Fruit fly (Drosophila melanogaster) whole organism, wandering third instar larva: ENCODE results near the gene CG15772.
A peak's percentile ranks its signal among the peaks of the same experiment; 100 is the strongest.

Experiments used
- Abd-B ChIP-seq: fragments of >200 bp; optimal IDR thresholded peaks from 2 replicates; lab custom pipeline; 2017; ENCODE audit warnings: missing biosample characterization, missing genetic modification characterization
- CG32264 ChIP-seq: fragments of 200-800 bp; sonication (Bioruptor generic); optimal IDR thresholded peaks from 2 replicates; lab custom pipeline; 2016; ENCODE audit warnings: missing biosample characterization, missing genetic modification characterization
- CG9705 ChIP-seq: fragments of 200-800 bp; sonication (Bioruptor generic); optimal IDR thresholded peaks from 2 replicates; lab custom pipeline; 2018; ENCODE audit warnings: missing biosample characterization, mild to moderate bottlenecking, missing genetic modification characterization
- CrebA ChIP-seq: fragments of 200-800 bp; sonication (Bioruptor generic); optimal IDR thresholded peaks from 2 replicates; lab custom pipeline; 2016; ENCODE audit warnings: missing biosample characterization, mild to moderate bottlenecking, missing genetic modification characterization, borderline replicate concordance
- Dfd ChIP-seq: fragments of >200 bp; optimal IDR thresholded peaks from 2 replicates; lab custom pipeline; 2017; ENCODE audit warnings: missing biosample characterization, missing genetic modification characterization
- HLH106 ChIP-seq: fragments of 200-800 bp; optimal IDR thresholded peaks from 3 replicates; lab custom pipeline; 2019; ENCODE audit warnings: missing biosample characterization, mild to moderate bottlenecking, missing genetic modification characterization, moderate library complexity
- Hnf4 ChIP-seq: fragments of 200-800 bp; sonication (Bioruptor generic); optimal IDR thresholded peaks from 2 replicates; lab custom pipeline; 2016; ENCODE audit warnings: missing biosample characterization, mild to moderate bottlenecking, missing genetic modification characterization
- Hr78 ChIP-seq: fragments of >200 bp; optimal IDR thresholded peaks from 2 replicates; lab custom pipeline; 2017; ENCODE audit warnings: missing biosample characterization, missing genetic modification characterization
- Jra ChIP-seq: sonication (Bioruptor generic); optimal IDR thresholded peaks from 2 replicates; lab custom pipeline; 2016; ENCODE audit warnings: missing biosample characterization, missing genetic modification characterization
- Myc ChIP-seq: fragments of >200 bp; optimal IDR thresholded peaks from 2 replicates; lab custom pipeline; 2017
- N ChIP-seq: fragments of >200 bp; optimal IDR thresholded peaks from 2 replicates; lab custom pipeline; 2018; ENCODE audit warnings: missing biosample characterization, missing external identifiers, missing genetic modification characterization
- OdsH ChIP-seq: fragments of 200-800 bp; sonication (Bioruptor generic); optimal IDR thresholded peaks from 2 replicates; lab custom pipeline; 2016; ENCODE audit warnings: missing biosample characterization, mild to moderate bottlenecking, missing genetic modification characterization
- Rel ChIP-seq, 2 experiments: fragments of 200-800 bp; sonication (Bioruptor generic) in 1 of 2; optimal IDR thresholded peaks; 2 replicates in 1 of 2; 3 replicates in 1 of 2; lab custom pipeline; 2016 to 2019; ENCODE audit warnings: mild to moderate bottlenecking in 2 of 2, missing biosample characterization in 2 of 2, missing genetic modification characterization in 2 of 2, moderate library complexity in 1 of 2
- Sp1 ChIP-seq: fragments of 200-800 bp; sonication (Bioruptor generic); optimal IDR thresholded peaks from 3 replicates; lab custom pipeline; 2019; ENCODE audit warnings: missing biosample characterization, mild to moderate bottlenecking, missing genetic modification characterization, moderate library complexity
- Vsx2 ChIP-seq: fragments of 200-300, 225-300 bp; sonication (Bioruptor generic); optimal IDR thresholded peaks from 2 replicates; lab custom pipeline; 2018; ENCODE audit warnings: missing biosample characterization, missing genetic modification characterization; ENCODE audit not compliant: partially characterized antibody
- br ChIP-seq: fragments of 200-800 bp; sonication (Bioruptor generic); optimal IDR thresholded peaks from 2 replicates; lab custom pipeline; 2016; ENCODE audit warnings: missing biosample characterization, missing genetic modification characterization
- brk ChIP-seq: fragments of 200-800 bp; sonication (Bioruptor generic); optimal IDR thresholded peaks from 2 replicates; lab custom pipeline; 2016; ENCODE audit warnings: missing biosample characterization, mild to moderate bottlenecking, missing genetic modification characterization
- dmrt93B ChIP-seq: fragments of 200-800 bp; sonication (Bioruptor generic); optimal IDR thresholded peaks from 2 replicates; lab custom pipeline; 2018; ENCODE audit warnings: missing biosample characterization, mild to moderate bottlenecking, missing genetic modification characterization
- dsf ChIP-seq: sonication (Bioruptor generic); optimal IDR thresholded peaks from 2 replicates; lab custom pipeline; 2016; ENCODE audit warnings: missing biosample characterization, missing genetic modification characterization, borderline replicate concordance
- ey ChIP-seq: fragments of 200-800 bp; sonication (Bioruptor generic); optimal IDR thresholded peaks from 2 replicates; lab custom pipeline; 2016; ENCODE audit warnings: missing biosample characterization, missing genetic modification characterization
- foxo ChIP-seq, 2 experiments: fragments of 200-800 bp; sonication (Bioruptor generic); optimal IDR thresholded peaks; 2 replicates in 1 of 2; 3 replicates in 1 of 2; lab custom pipeline; 2016 to 2017; ENCODE audit warnings: missing biosample characterization in 2 of 2, missing genetic modification characterization in 2 of 2
- fru ChIP-seq: fragments of 200-800 bp; sonication (Bioruptor generic); optimal IDR thresholded peaks from 3 replicates; lab custom pipeline; 2016; ENCODE audit warnings: missing biosample characterization, mild to moderate bottlenecking, missing genetic modification characterization
- h ChIP-seq: fragments of 200-800 bp; sonication (Bioruptor generic); optimal IDR thresholded peaks from 3 replicates; lab custom pipeline; 2016; ENCODE audit warnings: missing biosample characterization, mild to moderate bottlenecking, missing genetic modification characterization
- jim ChIP-seq: fragments of 175-275, 200-325 bp; sonication (Bioruptor generic); optimal IDR thresholded peaks from 2 replicates; lab custom pipeline; 2016; ENCODE audit warnings: missing biosample characterization, mild to moderate bottlenecking, missing genetic modification characterization
- lola ChIP-seq: fragments of >200 bp; optimal IDR thresholded peaks from 2 replicates; lab custom pipeline; 2017; ENCODE audit warnings: missing biosample characterization, missing genetic modification characterization
- pan ChIP-seq: fragments of >200 bp; optimal IDR thresholded peaks from 2 replicates; lab custom pipeline; 2017
- psq ChIP-seq: fragments of 200-800 bp; sonication (Bioruptor generic); optimal IDR thresholded peaks from 3 replicates; lab custom pipeline; 2017; ENCODE audit warnings: missing biosample characterization, mild to moderate bottlenecking, missing genetic modification characterization, moderate library complexity
- rgr ChIP-seq: fragments of 200-800 bp; sonication (Bioruptor generic); optimal IDR thresholded peaks from 3 replicates; lab custom pipeline; 2016; ENCODE audit warnings: missing biosample characterization, mild to moderate bottlenecking, missing genetic modification characterization
- sage ChIP-seq: fragments of 200-800 bp; sonication (Bioruptor generic); optimal IDR thresholded peaks from 2 replicates; lab custom pipeline; 2016; ENCODE audit warnings: missing biosample characterization, mild to moderate bottlenecking, missing genetic modification characterization
- sv ChIP-seq: fragments of 200-800 bp; sonication (Bioruptor generic); optimal IDR thresholded peaks from 3 replicates; lab custom pipeline; 2016; ENCODE audit warnings: missing biosample characterization, missing genetic modification characterization
- usp ChIP-seq: fragments of >200 bp; optimal IDR thresholded peaks from 2 replicates; lab custom pipeline; 2017; ENCODE audit warnings: missing biosample characterization, missing genetic modification characterization

CG15772 gene

dm6 chrX:5717741-5718475 is 34.1 kb upstream of the CG15772 start, which contains the start of gene CG33080 (continued):
- TF ChIP-seq Rel (GFP tag; optimal IDR thresholded peaks at IDR 0.05; lab: Kevin White, UChicago) (no peak), Rel (tag; optimal IDR thresholded peaks at IDR 0.05; lab: Kevin White, UChicago) (no peak), fru (GFP tag; lab: Kevin White, UChicago) (peak; percentile 1)

dm6 chrX:5718476-5719012 is 33.5 kb upstream of the CG15772 start:
- TF ChIP-seq foxo (GFP tag; optimal IDR thresholded peaks at IDR 0.05; lab: Kevin White, UChicago) (peak in 1 of 2 experiments; percentile 83), Hnf4 (peak; percentile 55), CG32264 (GFP tag; lab: Kevin White, UChicago) (no peak), ey (peak; percentile 46), psq (GFP tag; lab: Kevin White, UChicago) (peak; percentile 55), Sp1 (GFP tag; lab: Kevin White, UChicago) (peak; percentile 81), jim (GFP tag; lab: Kevin White, UChicago) (no peak), sage (GFP tag; lab: Kevin White, UChicago) (peak; percentile 52), rgr (GFP tag; lab: Kevin White, UChicago) (peak; percentile 84), fru (GFP tag; lab: Kevin White, UChicago) (peak; percentile 67), N (no peak), Dfd (no peak), sv (GFP tag; lab: Kevin White, UChicago) (no peak), dmrt93B (GFP tag; lab: Kevin White, UChicago) (peak; percentile 42), HLH106 (tag; lab: Kevin White, UChicago) (peak; percentile 84), pan (no peak), CrebA (GFP tag; lab: Kevin White, UChicago) (no peak), br (GFP tag; lab: Kevin White, UChicago) (peak; percentile 39), h (GFP tag; lab: Kevin White, UChicago) (peak; percentile 70), Myc (lab: Kevin White, UChicago) (no peak), OdsH (GFP tag; lab: Kevin White, UChicago) (peak; percentile 72), lola (no peak), brk (peak; percentile 45), CG9705 (GFP tag; lab: Kevin White, UChicago) (peak; percentile 59), dsf (GFP tag; lab: Kevin White, UChicago) (no peak), Jra (GFP tag; lab: Kevin White, UChicago) (no peak), Rel (GFP tag; optimal IDR thresholded peaks at IDR 0.05; lab: Kevin White, UChicago) (no peak), Rel (tag; optimal IDR thresholded peaks at IDR 0.05; lab: Kevin White, UChicago) (peak; percentile 67), Vsx2 (GFP tag; lab: Kevin White, UChicago) (no peak), Abd-B (GFP tag; lab: Kevin White, UChicago) (no peak)

dm6 chrX:5723577-5723976 is 28.5 kb upstream of the CG15772 start:
- TF ChIP-seq lola (no peak), Rel (GFP tag; optimal IDR thresholded peaks at IDR 0.05; lab: Kevin White, UChicago) (no peak), Rel (tag; optimal IDR thresholded peaks at IDR 0.05; lab: Kevin White, UChicago) (peak; percentile 44)

dm6 chrX:5724151-5724699 is 27.8 kb upstream of the CG15772 start:
- no peak for TF ChIP-seq fru (GFP tag; lab: Kevin White, UChicago)
- TF ChIP-seq foxo (GFP tag; optimal IDR thresholded peaks at IDR 0.05; lab: Kevin White, UChicago): no peak
- TF ChIP-seq N: no peak
- no peak for TF ChIP-seq OdsH (GFP tag; lab: Kevin White, UChicago)
- no peak for TF ChIP-seq Myc (lab: Kevin White, UChicago)
- TF ChIP-seq sv (GFP tag; lab: Kevin White, UChicago): no peak
- TF ChIP-seq lola: no peak
- TF ChIP-seq jim (GFP tag; lab: Kevin White, UChicago): no peak
- no peak for TF ChIP-seq psq (GFP tag; lab: Kevin White, UChicago)
- TF ChIP-seq ey: no peak
- no peak for TF ChIP-seq Hr78 (GFP tag; lab: Kevin White, UChicago)
- TF ChIP-seq Abd-B (GFP tag; lab: Kevin White, UChicago): no peak
- TF ChIP-seq CrebA (GFP tag; lab: Kevin White, UChicago): no peak
- no peak for TF ChIP-seq dsf (GFP tag; lab: Kevin White, UChicago)
- TF ChIP-seq pan: no peak
- no peak for TF ChIP-seq Vsx2 (GFP tag; lab: Kevin White, UChicago)
- TF ChIP-seq rgr (GFP tag; lab: Kevin White, UChicago): no peak
- TF ChIP-seq usp (GFP tag; lab: Kevin White, UChicago): no peak
